Fruit fly (Drosophila melanogaster) whole organism, wandering third instar larva: ENCODE measurements around the gene nSyb.

Experiments
- Abd-B ChIP-seq: fragments of >200 bp; optimal IDR thresholded peaks from 2 replicates; lab custom pipeline; 2017; ENCODE audit warnings: missing biosample characterization, missing genetic modification characterization
- CG32264 ChIP-seq: fragments of 200-800 bp; sonication (Bioruptor generic); optimal IDR thresholded peaks from 2 replicates; lab custom pipeline; 2016; ENCODE audit warnings: missing biosample characterization, missing genetic modification characterization
- CG9705 ChIP-seq: fragments of 200-800 bp; sonication (Bioruptor generic); optimal IDR thresholded peaks from 2 replicates; lab custom pipeline; 2018; ENCODE audit warnings: missing biosample characterization, mild to moderate bottlenecking, missing genetic modification characterization
- CrebA ChIP-seq: fragments of 200-800 bp; sonication (Bioruptor generic); optimal IDR thresholded peaks from 2 replicates; lab custom pipeline; 2016; ENCODE audit warnings: missing biosample characterization, mild to moderate bottlenecking, missing genetic modification characterization, borderline replicate concordance
- Dfd ChIP-seq: fragments of >200 bp; optimal IDR thresholded peaks from 2 replicates; lab custom pipeline; 2017; ENCODE audit warnings: missing biosample characterization, missing genetic modification characterization
- Dif ChIP-seq: fragments of 200-275, 200-300 bp; sonication (Bioruptor generic); optimal IDR thresholded peaks from 2 replicates; lab custom pipeline; 2018; ENCODE audit warnings: missing biosample characterization, missing genetic modification characterization; ENCODE audit not compliant: partially characterized antibody
- HLH106 ChIP-seq: fragments of 200-800 bp; optimal IDR thresholded peaks from 3 replicates; lab custom pipeline; 2019; ENCODE audit warnings: missing biosample characterization, mild to moderate bottlenecking, missing genetic modification characterization, moderate library complexity
- Jra ChIP-seq: sonication (Bioruptor generic); optimal IDR thresholded peaks from 2 replicates; lab custom pipeline; 2016; ENCODE audit warnings: missing biosample characterization, missing genetic modification characterization
- Mio ChIP-seq: sonication (Bioruptor generic); optimal IDR thresholded peaks from 2 replicates; lab custom pipeline; 2016; ENCODE audit warnings: missing biosample characterization, missing genetic modification characterization
- Myc ChIP-seq: fragments of >200 bp; optimal IDR thresholded peaks from 2 replicates; lab custom pipeline; 2017
- N ChIP-seq: fragments of >200 bp; optimal IDR thresholded peaks from 2 replicates; lab custom pipeline; 2018; ENCODE audit warnings: missing biosample characterization, missing external identifiers, missing genetic modification characterization
- OdsH ChIP-seq: fragments of 200-800 bp; sonication (Bioruptor generic); optimal IDR thresholded peaks from 2 replicates; lab custom pipeline; 2016; ENCODE audit warnings: missing biosample characterization, mild to moderate bottlenecking, missing genetic modification characterization
- Rel ChIP-seq, 2 experiments: fragments of 200-800 bp; sonication (Bioruptor generic) in 1 of 2; optimal IDR thresholded peaks; 2 replicates in 1 of 2; 3 replicates in 1 of 2; lab custom pipeline; 2016 to 2019; ENCODE audit warnings: mild to moderate bottlenecking in 2 of 2, missing biosample characterization in 2 of 2, missing genetic modification characterization in 2 of 2, moderate library complexity in 1 of 2
- br ChIP-seq: fragments of 200-800 bp; sonication (Bioruptor generic); optimal IDR thresholded peaks from 2 replicates; lab custom pipeline; 2016; ENCODE audit warnings: missing biosample characterization, missing genetic modification characterization
- brk ChIP-seq: fragments of 200-800 bp; sonication (Bioruptor generic); optimal IDR thresholded peaks from 2 replicates; lab custom pipeline; 2016; ENCODE audit warnings: missing biosample characterization, mild to moderate bottlenecking, missing genetic modification characterization
- dmrt93B ChIP-seq: fragments of 200-800 bp; sonication (Bioruptor generic); optimal IDR thresholded peaks from 2 replicates; lab custom pipeline; 2018; ENCODE audit warnings: missing biosample characterization, mild to moderate bottlenecking, missing genetic modification characterization
- dsf ChIP-seq: sonication (Bioruptor generic); optimal IDR thresholded peaks from 2 replicates; lab custom pipeline; 2016; ENCODE audit warnings: missing biosample characterization, missing genetic modification characterization, borderline replicate concordance
- ey ChIP-seq: fragments of 200-800 bp; sonication (Bioruptor generic); optimal IDR thresholded peaks from 2 replicates; lab custom pipeline; 2016; ENCODE audit warnings: missing biosample characterization, missing genetic modification characterization
- foxo ChIP-seq, 2 experiments: fragments of 200-800 bp; sonication (Bioruptor generic); optimal IDR thresholded peaks; 2 replicates in 1 of 2; 3 replicates in 1 of 2; lab custom pipeline; 2016 to 2017; ENCODE audit warnings: missing biosample characterization in 2 of 2, missing genetic modification characterization in 2 of 2
- fru ChIP-seq: fragments of 200-800 bp; sonication (Bioruptor generic); optimal IDR thresholded peaks from 3 replicates; lab custom pipeline; 2016; ENCODE audit warnings: missing biosample characterization, mild to moderate bottlenecking, missing genetic modification characterization
- jim ChIP-seq: fragments of 175-275, 200-325 bp; sonication (Bioruptor generic); optimal IDR thresholded peaks from 2 replicates; lab custom pipeline; 2016; ENCODE audit warnings: missing biosample characterization, mild to moderate bottlenecking, missing genetic modification characterization
- lola ChIP-seq: fragments of >200 bp; optimal IDR thresholded peaks from 2 replicates; lab custom pipeline; 2017; ENCODE audit warnings: missing biosample characterization, missing genetic modification characterization
- pan ChIP-seq: fragments of >200 bp; optimal IDR thresholded peaks from 2 replicates; lab custom pipeline; 2017
- psq ChIP-seq: fragments of 200-800 bp; sonication (Bioruptor generic); optimal IDR thresholded peaks from 3 replicates; lab custom pipeline; 2017; ENCODE audit warnings: missing biosample characterization, mild to moderate bottlenecking, missing genetic modification characterization, moderate library complexity
- rgr ChIP-seq: fragments of 200-800 bp; sonication (Bioruptor generic); optimal IDR thresholded peaks from 3 replicates; lab custom pipeline; 2016; ENCODE audit warnings: missing biosample characterization, mild to moderate bottlenecking, missing genetic modification characterization
- sage ChIP-seq: fragments of 200-800 bp; sonication (Bioruptor generic); optimal IDR thresholded peaks from 2 replicates; lab custom pipeline; 2016; ENCODE audit warnings: missing biosample characterization, mild to moderate bottlenecking, missing genetic modification characterization
- usp ChIP-seq: fragments of >200 bp; optimal IDR thresholded peaks from 2 replicates; lab custom pipeline; 2017; ENCODE audit warnings: missing biosample characterization, missing genetic modification characterization
- woc ChIP-seq: sonication (Bioruptor generic); optimal IDR thresholded peaks from 2 replicates; lab custom pipeline; 2016; ENCODE audit warnings: missing biosample characterization, mild to moderate bottlenecking, missing genetic modification characterization

The nSyb gene

DNA sequence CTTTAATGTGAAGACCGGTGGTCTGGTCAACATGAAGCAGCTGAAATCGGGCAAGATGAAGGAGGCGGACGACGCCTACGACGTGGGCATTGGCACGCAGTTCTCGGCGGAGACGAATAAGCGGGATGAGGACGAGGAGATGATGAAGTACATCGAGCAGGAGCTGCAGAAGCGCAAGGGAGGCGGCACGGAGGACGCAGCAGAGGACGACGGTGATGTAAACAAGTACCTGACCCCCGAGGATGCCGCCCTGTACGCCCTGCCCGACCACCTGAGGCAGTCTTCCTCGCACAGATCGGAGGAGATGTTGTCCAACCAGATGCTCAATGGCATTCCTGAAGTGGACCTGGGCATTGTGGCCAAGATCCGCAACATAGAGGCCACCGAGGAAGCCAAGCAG is 28.0 kb upstream of the nSyb start:
- TF ChIP-seq N (GFP tag; lab: Kevin White, UChicago) (no peak), usp (GFP tag; lab: Kevin White, UChicago) (no peak), woc (GFP tag; lab: Kevin White, UChicago) (no peak), pan (lab: Kevin White, UChicago) (no peak), brk (no peak), fru (GFP tag; lab: Kevin White, UChicago) (no peak), CG32264 (GFP tag; lab: Kevin White, UChicago) (no peak), sage (GFP tag; lab: Kevin White, UChicago) (no peak), Dfd (GFP tag; lab: Kevin White, UChicago) (no peak), rgr (GFP tag; lab: Kevin White, UChicago) (no peak), lola (GFP tag; lab: Kevin White, UChicago) (no peak), Myc (lab: Kevin White, UChicago) (no peak), Rel (GFP tag; optimal IDR thresholded peaks at IDR 0.05; lab: Kevin White, UChicago) (no peak), Rel (tag; optimal IDR thresholded peaks at IDR 0.05; lab: Kevin White, UChicago) (no peak), OdsH (GFP tag; lab: Kevin White, UChicago) (no peak), foxo (GFP tag; optimal IDR thresholded peaks at IDR 0.05; lab: Kevin White, UChicago) (no peak), HLH106 (no peak), br (GFP tag; lab: Kevin White, UChicago) (no peak)

DNA sequence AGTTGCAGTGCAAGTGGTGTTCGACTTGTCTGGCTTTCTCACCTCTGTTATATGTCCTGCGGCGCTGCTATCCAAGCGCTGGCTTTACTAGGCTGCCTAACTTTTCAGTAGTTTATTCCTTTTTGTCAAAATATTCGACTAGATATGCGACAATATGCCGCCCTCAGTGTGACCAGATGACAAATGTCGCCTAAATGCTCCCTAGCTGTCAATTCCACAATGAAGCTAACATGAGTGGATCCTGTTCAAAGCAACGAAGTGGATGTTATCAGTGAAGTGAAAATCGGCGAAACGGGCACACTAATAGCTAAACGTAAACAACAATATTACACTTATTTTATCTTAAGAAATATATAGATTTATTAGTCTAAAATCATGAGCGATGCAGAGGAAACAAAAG is 27.3 kb upstream of the nSyb start, which contains the start of the genes Srrm234 and CG7974:
Gene Srrm234, minus strand, starts transcription at position 189 of the 400 bp plus-strand sequence.
Gene CG7974, plus strand, starts transcription at position 263 of the 400 bp plus-strand sequence.
- peak; percentile 1 for TF ChIP-seq sage (GFP tag; lab: Kevin White, UChicago)
- no peak for TF ChIP-seq HLH106
- TF ChIP-seq Myc (lab: Kevin White, UChicago), result no peak

DNA sequence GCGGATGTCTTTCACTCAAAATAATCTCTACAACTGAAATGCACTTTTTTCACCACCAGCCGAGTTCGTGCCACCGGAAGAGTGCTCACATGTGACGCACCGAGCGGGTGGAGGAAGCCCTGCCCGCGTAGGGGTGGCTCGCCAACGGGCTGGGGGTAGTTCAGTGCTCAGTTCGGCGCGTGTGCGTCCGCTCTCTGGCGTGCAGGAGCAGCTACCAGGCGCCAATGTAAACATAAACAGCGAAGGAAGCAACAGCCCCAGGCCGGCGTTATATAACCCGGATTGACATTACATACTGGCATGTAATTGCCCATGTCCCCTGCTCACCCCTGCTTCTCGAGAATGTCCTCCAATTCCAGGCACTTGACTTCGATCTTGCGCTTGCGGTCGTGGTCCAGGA is 26.7 kb upstream of the nSyb start:
- TF ChIP-seq sage (GFP tag; lab: Kevin White, UChicago) (no peak), brk (no peak), CG9705 (GFP tag; lab: Kevin White, UChicago) (no peak), Dfd (GFP tag; lab: Kevin White, UChicago) (no peak), dmrt93B (GFP tag; lab: Kevin White, UChicago) (no peak), br (GFP tag; lab: Kevin White, UChicago) (no peak), dsf (GFP tag; lab: Kevin White, UChicago) (no peak), CrebA (GFP tag; lab: Kevin White, UChicago) (no peak), CG32264 (GFP tag; lab: Kevin White, UChicago) (no peak), OdsH (GFP tag; lab: Kevin White, UChicago) (no peak), Abd-B (GFP tag; lab: Kevin White, UChicago) (no peak), Mio (GFP tag; lab: Kevin White, UChicago) (no peak), rgr (GFP tag; lab: Kevin White, UChicago) (no peak), fru (GFP tag; lab: Kevin White, UChicago) (no peak), usp (GFP tag; lab: Kevin White, UChicago) (no peak)

- TF ChIP-seq N (GFP tag; lab: Kevin White, UChicago) (no peak), pan (lab: Kevin White, UChicago) (no peak), Jra (GFP tag; lab: Kevin White, UChicago) (no peak), fru (GFP tag; lab: Kevin White, UChicago) (no peak), Dif (GFP tag; lab: Kevin White, UChicago) (peak; percentile 31), jim (no peak), foxo (GFP tag; optimal IDR thresholded peaks at IDR 0.05; lab: Kevin White, UChicago) (no peak), Abd-B (GFP tag; lab: Kevin White, UChicago) (no peak), usp (GFP tag; lab: Kevin White, UChicago) (no peak)
Observed at dm6 chr3L:1663531-1663930, 26.0 kb upstream of the nSyb start.

dm6 chr3L:1661738-1662370 is 24.3 kb upstream of the nSyb start:
- TF ChIP-seq ey (GFP tag; lab: Kevin White, UChicago), result no peak
- no peak for TF ChIP-seq N (GFP tag; lab: Kevin White, UChicago)
- no peak for TF ChIP-seq dsf (GFP tag; lab: Kevin White, UChicago)
- TF ChIP-seq Mio (GFP tag; lab: Kevin White, UChicago), result no peak
- TF ChIP-seq Dfd (GFP tag; lab: Kevin White, UChicago), result no peak
- no peak for TF ChIP-seq psq (GFP tag; lab: Kevin White, UChicago)
